Fruit fly (Drosophila melanogaster): ENCODE measurements around the gene Nepl19.
A peak's percentile ranks its signal among the peaks of the same experiment; 100 is the strongest.

Nepl19 gene

dm6 chr3R:28904816-28905435 lies 25.0 kb upstream of the Nepl19 start (continued):
- TF ChIP-seq Sox102F (GFP tag; optimal IDR thresholded peaks at IDR 0.05), result peak; percentile 82
- TF ChIP-seq Fer1 (GFP tag; optimal IDR thresholded peaks at IDR 0.05), result no peak
- TF ChIP-seq CkIIα-i1 (GFP tag; IDR thresholded peaks at IDR 0.05), result no peak
- TF ChIP-seq CG12942 (GFP tag; optimal IDR thresholded peaks at IDR 0.05), result peak; percentile 65
- TF ChIP-seq E2f1 (GFP tag; IDR thresholded peaks at IDR 0.05), result peak; percentile 81
- peak; percentile 21 for TF ChIP-seq Nf-YC (tag; optimal IDR thresholded peaks at IDR 0.05)
- TF ChIP-seq tin (GFP tag; optimal IDR thresholded peaks at IDR 0.05), result peak; percentile 65
- TF ChIP-seq cas (GFP tag; IDR thresholded peaks at IDR 0.05), result no peak
- peak; percentile 81 for TF ChIP-seq CG14014 (GFP tag; IDR thresholded peaks at IDR 0.05)
- TF ChIP-seq CG12299 (tag; optimal IDR thresholded peaks at IDR 0.05), result peak; percentile 5
- peak; percentile 56 for TF ChIP-seq HHEX (GFP tag; optimal IDR thresholded peaks at IDR 0.05)
- peak; percentile 15 for TF ChIP-seq CG6654 (GFP tag; optimal IDR thresholded peaks at IDR 0.05)
- TF ChIP-seq schlank (tag; optimal IDR thresholded peaks at IDR 0.05), result peak; percentile 70
- peak; percentile 49 for TF ChIP-seq seq (GFP tag; IDR thresholded peaks at IDR 0.05)
- TF ChIP-seq CG13894 (tag; optimal IDR thresholded peaks at IDR 0.05), result no peak
- peak; percentile 8 for TF ChIP-seq CG4328 (GFP tag; optimal IDR thresholded peaks at IDR 0.05)
- no peak for TF ChIP-seq hkb (optimal IDR thresholded peaks at IDR 0.05)
- peak; percentile 78 for TF ChIP-seq hkb (GFP tag; IDR thresholded peaks at IDR 0.05)
- peak; percentile 70; the same call in 1 of the 2 replicates for TF ChIP-seq MBD-R2 (GFP tag; IDR thresholded peaks at IDR 0.05)
- no peak for TF ChIP-seq gfzf (GFP tag; optimal IDR thresholded peaks at IDR 0.05)
- peak; percentile 77 for TF ChIP-seq CG16779 (GFP tag; IDR thresholded peaks at IDR 0.05)
- TF ChIP-seq CG6175 (GFP tag; IDR thresholded peaks at IDR 0.05), result no peak; the same call in 2 of the 3 replicates
- TF ChIP-seq trh (GFP tag; optimal IDR thresholded peaks at IDR 0.05), result no peak
- peak; percentile 85 for TF ChIP-seq gro (GFP tag; optimal IDR thresholded peaks at IDR 0.05)
- peak; percentile 25 for TF ChIP-seq slou (GFP tag; optimal IDR thresholded peaks at IDR 0.05)
- TF ChIP-seq peb (GFP tag; IDR thresholded peaks at IDR 0.05), result peak; percentile 35; the same call in 1 of the 2 replicates
- TF ChIP-seq CG16863 (GFP tag; optimal IDR thresholded peaks at IDR 0.05), result peak; percentile 66
- TF ChIP-seq Ada2b (GFP tag; IDR thresholded peaks at IDR 0.05), result peak; percentile 82
- no peak for TF ChIP-seq dan (GFP tag; IDR thresholded peaks at IDR 0.05)
- TF ChIP-seq CG1603 (tag; optimal IDR thresholded peaks at IDR 0.05), result peak; percentile 84
- TF ChIP-seq br (optimal IDR thresholded peaks at IDR 0.05), result no peak
- no peak for TF ChIP-seq fru (optimal IDR thresholded peaks at IDR 0.05)
- TF ChIP-seq Hsf (GFP tag; optimal IDR thresholded peaks at IDR 0.05), result peak; percentile 69
- peak; percentile 68 for TF ChIP-seq maf-S (GFP tag; optimal IDR thresholded peaks at IDR 0.05)
- peak; percentile 73 for TF ChIP-seq CG12219 (GFP tag; optimal IDR thresholded peaks at IDR 0.05)
- TF ChIP-seq abd-A (tag; optimal IDR thresholded peaks at IDR 0.05), result no peak
- TF ChIP-seq CG33557 (GFP tag; optimal IDR thresholded peaks at IDR 0.05), result no peak
- no peak for TF ChIP-seq YL-1 (GFP tag; optimal IDR thresholded peaks at IDR 0.05)
- TF ChIP-seq ftz-f1 (GFP tag; optimal IDR thresholded peaks at IDR 0.05), result no peak
- TF ChIP-seq gsb-n (tag; optimal IDR thresholded peaks at IDR 0.05), result peak; percentile 25
- TF ChIP-seq crc (GFP tag; optimal IDR thresholded peaks at IDR 0.05), result peak; percentile 61
- TF ChIP-seq kah (GFP tag; optimal IDR thresholded peaks at IDR 0.05), result no peak
- TF ChIP-seq ken (GFP tag; IDR thresholded peaks at IDR 0.05), result peak; percentile 78
- TF ChIP-seq CG7372 (GFP tag; IDR thresholded peaks at IDR 0.05), result peak; percentile 68
- TF ChIP-seq vnd (GFP tag; IDR thresholded peaks at IDR 0.05; ENCODE audit: partially characterized antibody), result no peak
- TF ChIP-seq otp (GFP tag; IDR thresholded peaks at IDR 0.05), result peak; percentile 70; the same call in 2 of the 3 replicates
- TF ChIP-seq CG3847 (GFP tag; IDR thresholded peaks at IDR 0.05), result peak; percentile 80
- TF ChIP-seq rib (GFP tag; IDR thresholded peaks at IDR 0.05), result peak; percentile 77
- TF ChIP-seq Dref (GFP tag; IDR thresholded peaks at IDR 0.05), result 0 out of 2 replicates have a peak, but pooled peaks have one; percentile 10
- TF ChIP-seq lab (GFP tag; optimal IDR thresholded peaks at IDR 0.05), result peak; percentile 74
- TF ChIP-seq CG30431 (GFP tag; optimal IDR thresholded peaks at IDR 0.05), result peak; percentile 46
- peak; percentile 8 for TF ChIP-seq CG10267 (tag; optimal IDR thresholded peaks at IDR 0.05)

Measured in whole organism, embryonic.